Worm (Caenorhabditis elegans) whole organism, midembryonic: ENCODE data around the gene F29A7.6.

Source experiments
- T22C8.4 ChIP-seq: fragments of 200-800 bp; sonication (Bioruptor generic); IDR thresholded peaks from 2 replicates; pipeline ENCODE4 v1.3.6; 2022; ENCODE audit warnings: missing genetic modification characterization, missing compliant biosample characterization
- cog-1 ChIP-seq: sonication (generic microtip); optimal IDR thresholded peaks from 2 replicates; lab custom pipeline; 2016; ENCODE audit warnings: missing genetic modification characterization, missing compliant biosample characterization
- flt-1 ChIP-seq: fragments of 200-800 bp; sonication (Bioruptor generic); IDR thresholded peaks from 2 replicates; pipeline ENCODE4 v1.3.6; 2022; ENCODE audit warnings: missing genetic modification characterization, missing compliant biosample characterization
- klf-2 ChIP-seq: fragments of 200-800 bp; sonication (Bioruptor generic); conservative IDR thresholded peaks from 2 replicates; pipeline ENCODE4 v1.3.6; 2022; ENCODE audit warnings: missing genetic modification reagents, missing genetic modification characterization, missing compliant biosample characterization
- med-1 ChIP-seq: sonication (generic microtip); optimal IDR thresholded peaks from 2 replicates; lab custom pipeline; 2017; ENCODE audit warnings: missing genetic modification characterization, mild to moderate bottlenecking, missing compliant biosample characterization, antibody characterized with exemption, missing genetic modification reagents; ENCODE audit not compliant: insufficient read depth
- ref-1 ChIP-seq: fragments of 200-800 bp; sonication (Bioruptor generic); conservative IDR thresholded peaks from 2 replicates; pipeline ENCODE4 v1.3.6; 2022; ENCODE audit warnings: missing genetic modification reagents, missing genetic modification characterization, missing compliant biosample characterization
- tab-1 ChIP-seq: fragments of 200-800 bp; sonication (Bioruptor generic); IDR thresholded peaks from 2 replicates; pipeline ENCODE4 v1.3.6; 2022; ENCODE audit warnings: missing genetic modification characterization, missing compliant biosample characterization
- ztf-23 ChIP-seq: fragments of 200-800 bp; sonication (Bioruptor generic); IDR thresholded peaks from 2 replicates; pipeline ENCODE4 v1.3.6; 2022; ENCODE audit warnings: missing genetic modification reagents, missing genetic modification characterization, missing compliant biosample characterization
- ztf-29 ChIP-seq: fragments of 200-800 bp; sonication (Bioruptor generic); IDR thresholded peaks from 2 replicates; pipeline ENCODE4 v1.3.6; 2022; ENCODE audit warnings: missing genetic modification reagents, missing genetic modification characterization, missing compliant biosample characterization

Gene F29A7.6

DNA sequence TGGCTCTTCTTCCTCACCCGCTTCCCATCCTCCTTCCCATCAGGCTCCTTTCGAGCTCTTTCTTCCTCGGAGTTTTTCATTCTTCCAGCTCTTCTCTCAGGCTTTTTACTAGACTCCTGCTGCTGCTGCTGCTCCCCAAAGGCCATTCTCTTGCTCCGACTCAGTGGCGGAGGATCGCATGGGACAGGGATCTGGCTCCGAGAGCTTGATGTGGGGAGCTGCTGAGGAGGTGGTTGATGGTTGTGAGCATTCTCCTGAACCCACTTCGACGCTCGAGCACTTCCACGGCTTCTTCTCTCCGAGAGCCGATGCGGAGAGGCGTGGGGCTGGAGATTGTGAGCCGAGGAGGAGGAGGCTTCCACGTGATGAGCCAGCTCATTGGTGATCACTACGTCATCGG is 33.4 kb upstream of the F29A7.6 start:
- TF ChIP-seq cog-1 (tag; lab: Kevin White, UChicago) (no peak), T22C8.4 (GFP tag; lab: Robert Waterston, UW) (no peak), ztf-29 (GFP tag; lab: Robert Waterston, UW) (no peak), ref-1 (no peak), klf-2 (no peak)

- TF ChIP-seq klf-2 (no peak), ztf-29 (GFP tag; lab: Robert Waterston, UW) (no peak), cog-1 (tag; lab: Kevin White, UChicago) (no peak), tab-1 (no peak), ref-1 (no peak), med-1 (GFP tag; lab: Kevin White, UChicago) (no peak), flt-1 (GFP tag; lab: Robert Waterston, UW) (no peak), T22C8.4 (GFP tag; lab: Robert Waterston, UW) (no peak), ztf-23 (GFP tag; lab: Robert Waterston, UW) (no peak)
Observed at ce11 chrII:2783380-2783779, 31.0 kb upstream of the F29A7.6 start.

ce11 chrII:2781355-2781754 is 28.9 kb upstream of the F29A7.6 start, which contains the start of gene F08D12.2:
Gene F08D12.2, plus strand, starts transcription at chrII:2781655.
- TF ChIP-seq T22C8.4 (GFP tag; lab: Robert Waterston, UW) = no peak
- TF ChIP-seq ztf-29 (GFP tag; lab: Robert Waterston, UW) = no peak
- TF ChIP-seq flt-1 (GFP tag; lab: Robert Waterston, UW) = no peak
- TF ChIP-seq ref-1 = no peak
- no peak for TF ChIP-seq tab-1
- TF ChIP-seq ztf-23 (GFP tag; lab: Robert Waterston, UW) = no peak
- TF ChIP-seq med-1 (GFP tag; lab: Kevin White, UChicago) = no peak
- TF ChIP-seq klf-2 = no peak
- no peak for TF ChIP-seq cog-1 (tag; lab: Kevin White, UChicago)

ce11 chrII:2780804-2781203 is 28.4 kb upstream of the F29A7.6 start:
- no peak for TF ChIP-seq klf-2
- TF ChIP-seq ztf-29 (GFP tag; lab: Robert Waterston, UW) = no peak
- TF ChIP-seq T22C8.4 (GFP tag; lab: Robert Waterston, UW) = no peak
- no peak for TF ChIP-seq tab-1
- TF ChIP-seq ref-1 = no peak
- no peak for TF ChIP-seq med-1 (GFP tag; lab: Kevin White, UChicago)
- TF ChIP-seq flt-1 (GFP tag; lab: Robert Waterston, UW) = no peak
- TF ChIP-seq ztf-23 (GFP tag; lab: Robert Waterston, UW) = no peak
- TF ChIP-seq cog-1 (tag; lab: Kevin White, UChicago) = no peak

- no peak for TF ChIP-seq tab-1
- TF ChIP-seq cog-1 (tag; lab: Kevin White, UChicago) = no peak
- TF ChIP-seq ztf-23 (GFP tag; lab: Robert Waterston, UW) = no peak
- no peak for TF ChIP-seq med-1 (GFP tag; lab: Kevin White, UChicago)
- TF ChIP-seq ztf-29 (GFP tag; lab: Robert Waterston, UW) = no peak
- no peak for TF ChIP-seq klf-2
- no peak for TF ChIP-seq ref-1
- TF ChIP-seq T22C8.4 (GFP tag; lab: Robert Waterston, UW) = no peak
- TF ChIP-seq flt-1 (GFP tag; lab: Robert Waterston, UW) = no peak
Observed at ce11 chrII:2779253-2779652, 26.8 kb upstream of the F29A7.6 start, which contains the start of gene F08D12.3. Gene F08D12.3, plus strand, starts transcription at chrII:2779553.

- TF ChIP-seq T22C8.4 (GFP tag; lab: Robert Waterston, UW) = no peak
- TF ChIP-seq ref-1 = no peak
- no peak for TF ChIP-seq ztf-23 (GFP tag; lab: Robert Waterston, UW)
- no peak for TF ChIP-seq ztf-29 (GFP tag; lab: Robert Waterston, UW)
- no peak for TF ChIP-seq cog-1 (tag; lab: Kevin White, UChicago)
- no peak for TF ChIP-seq med-1 (GFP tag; lab: Kevin White, UChicago)
- no peak for TF ChIP-seq tab-1
- no peak for TF ChIP-seq flt-1 (GFP tag; lab: Robert Waterston, UW)
- TF ChIP-seq klf-2 = no peak
Observed at ce11 chrII:2777846-2778245, 25.4 kb upstream of the F29A7.6 start, which contains the start of gene F08D12.4. Gene F08D12.4, plus strand, starts transcription at chrII:2778146.

DNA sequence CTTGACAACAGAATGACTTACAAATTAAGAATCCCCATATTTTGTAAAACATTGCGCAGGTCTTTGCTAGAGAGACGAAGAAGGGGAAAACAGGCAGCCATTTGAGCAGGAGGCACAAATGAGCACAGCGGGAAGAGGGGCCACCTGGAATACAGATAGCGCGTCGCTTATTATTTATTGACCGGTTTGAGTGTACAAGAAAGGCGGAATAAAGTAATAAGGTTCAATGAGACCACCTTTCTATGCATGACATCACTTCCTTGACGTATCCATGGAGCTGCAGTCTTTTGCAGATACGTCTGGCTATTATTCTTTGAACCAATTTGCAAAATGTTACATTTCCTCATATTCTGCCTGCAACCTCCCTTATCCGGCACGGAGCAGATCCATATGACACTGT is 22.5 kb upstream of the F29A7.6 start, which contains the start of gene fbxb-111:
Gene fbxb-111, minus strand, starts transcription at position 101 of the 400 bp plus-strand sequence.
- TF ChIP-seq cog-1 (tag; lab: Kevin White, UChicago) (no peak), klf-2 (no peak), ref-1 (no peak), tab-1 (no peak)

DNA sequence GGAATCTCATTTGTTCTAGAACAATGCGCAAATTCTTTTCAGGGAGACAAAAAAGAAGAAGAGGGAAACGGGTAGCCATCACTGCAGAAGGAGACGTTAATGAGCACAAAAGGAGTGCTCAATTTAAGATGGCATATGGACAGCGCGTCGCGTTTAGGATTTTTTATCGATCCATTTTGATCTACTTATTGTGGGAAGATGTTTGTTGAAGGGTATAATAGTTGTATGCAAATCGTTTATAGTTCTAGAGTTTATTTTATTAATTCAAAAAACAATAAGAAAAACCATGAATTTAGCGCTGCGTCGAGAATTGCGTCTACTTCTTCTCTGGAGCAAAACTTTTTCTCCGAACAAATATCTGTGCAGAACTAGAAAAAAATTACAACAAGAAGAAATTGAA is 21.1 kb upstream of the F29A7.6 start, which contains the start of gene sdz-9:
Gene sdz-9, minus strand, starts transcription at position 101 of the 400 bp plus-strand sequence.
- TF ChIP-seq flt-1 (GFP tag; lab: Robert Waterston, UW) (no peak), ztf-23 (GFP tag; lab: Robert Waterston, UW) (no peak), klf-2 (no peak), tab-1 (no peak), ref-1 (no peak), ztf-29 (GFP tag; lab: Robert Waterston, UW) (no peak), med-1 (GFP tag; lab: Kevin White, UChicago) (no peak), cog-1 (tag; lab: Kevin White, UChicago) (no peak), T22C8.4 (GFP tag; lab: Robert Waterston, UW) (no peak)

- TF ChIP-seq ztf-29 (GFP tag; lab: Robert Waterston, UW) (no peak), T22C8.4 (GFP tag; lab: Robert Waterston, UW) (no peak)
Observed at ce11 chrII:2772166-2772565, 19.8 kb upstream of the F29A7.6 start, which contains the start of gene sdz-10. Gene sdz-10, minus strand, starts transcription at chrII:2772266.

DNA sequence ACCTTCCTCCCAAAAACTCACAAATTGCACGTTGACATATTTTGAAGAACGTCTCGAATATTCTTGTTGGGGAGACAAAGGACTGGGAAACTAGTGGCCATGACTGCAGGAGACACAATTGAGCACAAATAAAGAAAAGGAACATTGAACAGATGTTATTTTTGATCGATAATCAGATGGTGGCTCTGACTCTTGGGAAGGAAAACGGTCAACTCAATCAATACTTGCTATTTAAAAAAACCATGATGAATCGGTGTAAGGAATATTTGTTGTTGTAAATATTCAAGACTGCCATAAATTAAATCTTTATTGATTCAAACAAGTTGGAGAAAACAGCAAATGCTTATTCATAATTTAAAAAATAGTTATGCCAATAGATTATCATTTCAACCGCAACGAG is 18.4 kb upstream of the F29A7.6 start, which contains the start of gene fbxb-105:
Gene fbxb-105, minus strand, starts transcription at position 101 of the 400 bp plus-strand sequence.
- TF ChIP-seq klf-2 (no peak), cog-1 (tag; lab: Kevin White, UChicago) (no peak), ztf-29 (GFP tag; lab: Robert Waterston, UW) (no peak), tab-1 (no peak), med-1 (GFP tag; lab: Kevin White, UChicago) (no peak), ztf-23 (GFP tag; lab: Robert Waterston, UW) (no peak), flt-1 (GFP tag; lab: Robert Waterston, UW) (no peak), T22C8.4 (GFP tag; lab: Robert Waterston, UW) (no peak), ref-1 (no peak)
